Worm (Caenorhabditis elegans): ENCODE measurements around the gene F43G6.17.

Gene F43G6.17

DNA sequence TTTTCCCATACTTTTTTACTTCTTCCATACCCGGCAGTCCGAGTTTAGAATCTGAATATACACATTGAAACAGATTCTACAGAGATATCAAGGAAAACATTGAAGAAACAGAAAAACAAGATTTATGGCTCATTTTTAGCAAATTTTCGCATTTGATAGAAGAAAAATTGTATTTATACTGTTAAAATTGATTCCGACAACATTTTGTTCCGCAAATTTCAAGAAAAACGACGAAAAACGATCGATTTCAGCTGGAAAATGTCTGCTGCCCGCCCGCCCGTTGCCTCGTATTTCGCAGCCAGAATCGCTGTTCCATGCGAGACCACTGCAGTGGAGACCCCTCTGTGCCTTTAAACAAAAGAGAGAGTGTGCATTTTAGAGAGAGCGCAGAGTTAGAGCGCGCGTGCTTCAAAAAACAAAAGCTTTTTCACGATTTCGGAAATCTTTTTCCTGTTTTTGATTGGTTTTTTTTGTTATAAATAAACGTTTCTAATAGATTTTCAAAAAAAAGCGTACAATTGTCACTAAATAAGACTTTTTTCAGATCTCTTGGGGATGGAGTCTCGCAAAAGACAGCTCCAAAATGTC, 24.6 kb upstream of the F43G6.17 start, which contains the start of the genes patr-1 and dna-2 (continued):
- TF ChIP-seq C16A3.4 (tag; optimal IDR thresholded peaks at IDR 0.05) = peak; percentile 63
- no peak for TF ChIP-seq lin-39 (tag; optimal IDR thresholded peaks at IDR 0.05)
- TF ChIP-seq jun-1 (tag; optimal IDR thresholded peaks at IDR 0.05) = no peak
- TF ChIP-seq swsn-7 (tag; optimal IDR thresholded peaks at IDR 0.05) = peak; percentile 36
- no peak for TF ChIP-seq unc-62 (GFP tag; optimal IDR thresholded peaks at IDR 0.05)
- no peak for TF ChIP-seq sptf-1 (tag; optimal IDR thresholded peaks at IDR 0.05)
- peak; percentile 52 for TF ChIP-seq blmp-1 (tag; optimal IDR thresholded peaks at IDR 0.05)
- TF ChIP-seq C04F5.9 (tag; optimal IDR thresholded peaks at IDR 0.05) = no peak
- TF ChIP-seq hlh-4 (tag; optimal IDR thresholded peaks at IDR 0.05) = no peak
- no peak for TF ChIP-seq egl-27 (tag; optimal IDR thresholded peaks at IDR 0.05)
- no peak for TF ChIP-seq ztf-4 (tag; optimal IDR thresholded peaks at IDR 0.05)
- TF ChIP-seq dpl-1 (GFP tag; optimal IDR thresholded peaks at IDR 0.05) = peak; percentile 86 to 91 (median 90)
- TF ChIP-seq snu-23 (GFP tag; optimal IDR thresholded peaks at IDR 0.05) = peak; percentile 55
- peak; percentile 37 for TF ChIP-seq F16B12.6 (tag; optimal IDR thresholded peaks at IDR 0.05)
- no peak for TF ChIP-seq lir-3 (tag; optimal IDR thresholded peaks at IDR 0.05; ENCODE audit: poor library complexity)
- TF ChIP-seq nhr-90 (tag; optimal IDR thresholded peaks at IDR 0.05; ENCODE audit: poor library complexity) = no peak
- TF ChIP-seq pax-3 (tag; optimal IDR thresholded peaks at IDR 0.05) = no peak
- TF ChIP-seq vab-15 (tag; optimal IDR thresholded peaks at IDR 0.05) = no peak
- TF ChIP-seq nhr-28 (tag; optimal IDR thresholded peaks at IDR 0.05) = no peak
- peak; percentile 36; the same call in 1 of the 2 replicates for TF ChIP-seq grh-1 (GFP tag; IDR thresholded peaks at IDR 0.05)
- TF ChIP-seq aha-1 (tag; optimal IDR thresholded peaks at IDR 0.05) = no peak
- TF ChIP-seq fkh-10 (GFP tag; optimal IDR thresholded peaks at IDR 0.05) = no peak
- peak; percentile 16 for TF ChIP-seq snpc-4 (tag; optimal IDR thresholded peaks at IDR 0.05)
- TF ChIP-seq lin-13 (GFP tag; optimal IDR thresholded peaks at IDR 0.05) = peak; percentile 16
- peak; percentile 58 for TF ChIP-seq nhr-19 (GFP tag; conservative IDR thresholded peaks at IDR 0.05)
- peak; percentile 42 for TF ChIP-seq nhr-20 (tag; optimal IDR thresholded peaks at IDR 0.05)
- TF ChIP-seq egl-13 (tag; optimal IDR thresholded peaks at IDR 0.05) = peak; percentile 4
- no peak for TF ChIP-seq hlh-17 (GFP tag; optimal IDR thresholded peaks at IDR 0.05; ENCODE audit: borderline replicate concordance)
- peak; percentile 13 for TF ChIP-seq dsc-1 (tag; optimal IDR thresholded peaks at IDR 0.05)
- TF ChIP-seq tlp-1 (tag; optimal IDR thresholded peaks at IDR 0.05) = no peak
- TF ChIP-seq fkh-8 (tag; optimal IDR thresholded peaks at IDR 0.05) = peak; percentile 21
- peak; percentile 79 for TF ChIP-seq rnt-1 (tag; optimal IDR thresholded peaks at IDR 0.05)
- no peak for TF ChIP-seq ceh-88 (GFP tag; IDR thresholded peaks at IDR 0.05)
- TF ChIP-seq alr-1 (tag; optimal IDR thresholded peaks at IDR 0.05; ENCODE audit: borderline replicate concordance) = no peak
- TF ChIP-seq xbp-1 (tag; optimal IDR thresholded peaks at IDR 0.05) = peak; percentile 41
- TF ChIP-seq lsy-2 (tag; optimal IDR thresholded peaks at IDR 0.05) = peak; percentile 80 to 86
- TF ChIP-seq nhr-76 (tag; optimal IDR thresholded peaks at IDR 0.05) = no peak
- TF ChIP-seq nhr-85 (tag) = peak; percentile 52
- TF ChIP-seq hpl-2 (GFP tag; optimal IDR thresholded peaks at IDR 0.05) = no peak
- TF ChIP-seq mef-2 (tag; optimal IDR thresholded peaks at IDR 0.05) = peak; percentile 25
- TF ChIP-seq fkh-4 (tag; optimal IDR thresholded peaks at IDR 0.05; ENCODE audit: borderline replicate concordance) = no peak

DNA sequence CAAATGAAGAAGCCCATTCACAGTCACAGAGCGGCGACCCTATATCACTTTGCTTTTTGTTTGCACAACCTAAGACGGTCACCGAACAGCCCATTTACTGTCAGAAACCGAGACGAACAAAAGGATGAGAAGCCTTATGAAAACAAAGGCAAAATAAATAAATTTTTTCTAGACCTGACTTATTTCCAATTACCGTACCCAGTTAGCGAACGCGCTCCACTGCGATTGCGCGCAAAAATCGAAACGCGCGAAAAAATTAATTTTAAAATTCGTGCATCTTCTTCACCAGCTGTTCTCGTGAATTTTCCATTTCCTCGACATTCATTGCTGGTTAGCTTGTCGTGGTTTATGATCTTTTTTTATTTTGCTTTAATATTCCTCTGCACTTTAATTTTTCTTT, 20.1 kb upstream of the F43G6.17 start, which contains the start of gene F43G6.16:
F43G6.16 (minus strand) TSS at position 141 of the 400 bp plus-strand sequence.
- no peak for TF ChIP-seq ceh-90 (tag; optimal IDR thresholded peaks at IDR 0.05)
- TF ChIP-seq dpl-1 (GFP tag; optimal IDR thresholded peaks at IDR 0.05) = peak; percentile 30 to 72 (median 59)
- TF ChIP-seq nhr-28 (tag; optimal IDR thresholded peaks at IDR 0.05) = no peak
- peak; percentile 41 to 97 for TF ChIP-seq lsy-2 (tag; optimal IDR thresholded peaks at IDR 0.05)
- TF ChIP-seq efl-1 (optimal IDR thresholded peaks at IDR 0.05) = peak; percentile 41 to 43
- TF ChIP-seq efl-1 (GFP tag; optimal IDR thresholded peaks at IDR 0.05 in 1 of 2) = peak; percentile 58 to 94
- peak; percentile 7 to 78 for TF ChIP-seq lin-35 (GFP tag; optimal IDR thresholded peaks at IDR 0.05)

Data from whole organism, L1 larva.